Worm (Caenorhabditis elegans) whole organism, L1 larva: Measurements from ENCODE around the gene cest-2.1.

Source experiments
- C16A3.4 ChIP-seq: fragments of 150-350 bp; optimal IDR thresholded peaks from 2 replicates; lab custom pipeline; 2014; ENCODE audit warnings: missing biosample characterization, missing genetic modification characterization
- C34B4.2 ChIP-seq: sonication (generic microtip); optimal IDR thresholded peaks from 2 replicates; lab custom pipeline; 2017; ENCODE audit warnings: mild to moderate bottlenecking, missing genetic modification characterization, missing compliant biosample characterization
- F16B12.6 ChIP-seq: fragments of 150-350 bp; optimal IDR thresholded peaks from 2 replicates; lab custom pipeline; 2014; ENCODE audit warnings: missing biosample characterization, missing genetic modification characterization
- aha-1 ChIP-seq: fragments of 150-350 bp; optimal IDR thresholded peaks from 2 replicates; lab custom pipeline; 2014; ENCODE audit warnings: missing biosample characterization, missing genetic modification characterization
- aly-2 ChIP-seq: fragments of 150-350 bp; optimal IDR thresholded peaks from 2 replicates; lab custom pipeline; 2014; ENCODE audit warnings: missing biosample characterization, missing genetic modification characterization
- ama-1 ChIP-seq: fragments of 150-350 bp; optimal IDR thresholded peaks from 2 replicates; lab custom pipeline; 2014
- blmp-1 ChIP-seq: fragments of 150-350 bp; optimal IDR thresholded peaks from 2 replicates; lab custom pipeline; 2014; ENCODE audit warnings: missing biosample characterization, missing genetic modification characterization
- ceh-82 ChIP-seq, 3 experiments: fragments of 150-350 bp in 1 of 3; sonication (generic microtip) in 2 of 3; optimal IDR thresholded peaks; 2 replicates each; lab custom pipeline; 2014 to 2017; ENCODE audit warnings: missing biosample characterization in 3 of 3, missing genetic modification characterization in 3 of 3
- ces-1 ChIP-seq: fragments of 150-350 bp; optimal IDR thresholded peaks from 2 replicates; lab custom pipeline; 2014; ENCODE audit warnings: missing biosample characterization, missing genetic modification reagents, missing genetic modification characterization
- dpl-1 ChIP-seq, 3 experiments: fragments of 150-350 bp in 2 of 3; sonication (generic microtip) in 1 of 3; optimal IDR thresholded peaks; 2 replicates each; lab custom pipeline; 2014 to 2017; ENCODE audit warnings: missing biosample characterization in 3 of 3, missing genetic modification characterization in 3 of 3, missing genetic modification reagents in 3 of 3
- dsc-1 ChIP-seq: sonication (generic microtip); optimal IDR thresholded peaks from 2 replicates; lab custom pipeline; 2016; ENCODE audit warnings: mild to moderate bottlenecking, missing genetic modification characterization, missing compliant biosample characterization
- efl-1 ChIP-seq, 4 experiments: fragments of 150-350 bp; optimal IDR thresholded peaks in 3 of 4; peaks in 1 of 4; 1 replicate in 1 of 4; 2 replicates in 3 of 4; lab custom pipeline; 2014; ENCODE audit warnings: missing biosample characterization in 2 of 4, missing genetic modification characterization in 2 of 4, missing genetic modification reagents in 2 of 4
- egl-13 ChIP-seq: sonication (generic microtip); optimal IDR thresholded peaks from 2 replicates; lab custom pipeline; 2016; ENCODE audit warnings: missing genotype, missing genetic modification reagents, missing genetic modification characterization, missing compliant biosample characterization
- egl-27 ChIP-seq, 2 experiments: fragments of 150-350 bp in 1 of 2; sonication (generic microtip); optimal IDR thresholded peaks; 3 replicates each; lab custom pipeline; 2017 to 2018; ENCODE audit warnings: missing biosample characterization in 2 of 2, missing genetic modification characterization in 2 of 2, missing genetic modification reagents in 2 of 2
- elt-2 ChIP-seq: sonication (generic microtip); optimal IDR thresholded peaks from 2 replicates; lab custom pipeline; 2016; ENCODE audit warnings: missing genetic modification characterization, mild to moderate bottlenecking, inconsistent platforms, missing compliant biosample characterization, missing genetic modification reagents
- elt-3 ChIP-seq, 6 experiments: fragments of 150-350 bp in 1 of 6; sonication (generic microtip); optimal IDR thresholded peaks; 2 replicates each; lab custom pipeline; 2017 to 2018; ENCODE audit warnings: missing biosample characterization in 6 of 6, missing genetic modification characterization in 6 of 6, inconsistent platforms in 1 of 6
- ets-5 ChIP-seq: fragments of 200-800 bp; sonication (Bioruptor generic); IDR thresholded peaks from 2 replicates; pipeline ENCODE4 v1.3.6; 2022; ENCODE audit warnings: missing genetic modification characterization, missing compliant biosample characterization
- fkh-4 ChIP-seq: sonication (generic microtip); optimal IDR thresholded peaks from 2 replicates; lab custom pipeline; 2016; ENCODE audit warnings: missing compliant biosample characterization, missing genetic modification characterization, borderline replicate concordance
- fos-1 ChIP-seq: fragments of 150-350 bp; optimal IDR thresholded peaks from 2 replicates; lab custom pipeline; 2014; ENCODE audit warnings: missing biosample characterization, missing genetic modification characterization
- grh-1 ChIP-seq: fragments of 200-800 bp; sonication (Bioruptor generic); IDR thresholded peaks from 2 replicates; pipeline ENCODE4 v1.3.6; 2022; ENCODE audit warnings: missing genetic modification reagents, missing genetic modification characterization, missing compliant biosample characterization
- hlh-4 ChIP-seq: sonication (generic microtip); optimal IDR thresholded peaks from 2 replicates; lab custom pipeline; 2016; ENCODE audit warnings: mild to moderate bottlenecking, missing genetic modification characterization, missing compliant biosample characterization
- isw-1 ChIP-seq: fragments of 200-800 bp; sonication (Bioruptor generic); IDR thresholded peaks from 2 replicates; pipeline ENCODE4 v1.3.6; 2022; ENCODE audit warnings: missing genetic modification characterization, missing compliant biosample characterization
- jun-1 ChIP-seq: fragments of 150-350 bp; optimal IDR thresholded peaks from 2 replicates; lab custom pipeline; 2014; ENCODE audit warnings: missing biosample characterization, missing genetic modification reagents, missing genetic modification characterization
- lin-13 ChIP-seq: fragments of 150-350 bp; optimal IDR thresholded peaks from 2 replicates; lab custom pipeline; 2014; ENCODE audit warnings: missing biosample characterization, missing genetic modification reagents, missing genetic modification characterization
- lin-14 ChIP-seq: fragments of 200-800 bp; sonication (Bioruptor generic); optimal IDR thresholded peaks from 2 replicates; lab custom pipeline; 2018; ENCODE audit warnings: mild to moderate bottlenecking, missing genetic modification characterization, moderate library complexity, missing compliant biosample characterization
- lin-15B ChIP-seq: fragments of 150-350 bp; sonication (generic microtip); optimal IDR thresholded peaks from 3 replicates; lab custom pipeline; 2014; ENCODE audit warnings: missing biosample characterization, missing genetic modification characterization
- lin-35 ChIP-seq, 2 experiments: fragments of 150-350 bp; optimal IDR thresholded peaks; 2 replicates each; lab custom pipeline; 2014; ENCODE audit warnings: missing biosample characterization in 2 of 2, missing genetic modification characterization in 2 of 2, missing genetic modification reagents in 2 of 2
- lin-39 ChIP-seq: fragments of 150-350 bp; optimal IDR thresholded peaks from 2 replicates; lab custom pipeline; 2014; ENCODE audit warnings: missing biosample characterization, missing genetic modification reagents, missing genetic modification characterization
- lir-3 ChIP-seq: sonication (generic microtip); optimal IDR thresholded peaks from 2 replicates; lab custom pipeline; 2016; ENCODE audit warnings: mild to moderate bottlenecking, missing genetic modification characterization, moderate library complexity, missing compliant biosample characterization; ENCODE audit not compliant: poor library complexity
- mab-9 ChIP-seq: fragments of 200-800 bp; sonication (Bioruptor generic); IDR thresholded peaks from 2 replicates; pipeline ENCODE4 v1.3.6; 2022; ENCODE audit warnings: missing genetic modification reagents, missing genetic modification characterization, missing compliant biosample characterization
- mdl-1 ChIP-seq, 2 experiments: fragments of 150-350 bp; optimal IDR thresholded peaks; 2 replicates each; lab custom pipeline; 2014 to 2017; ENCODE audit warnings: missing biosample characterization in 2 of 2, missing genetic modification characterization in 2 of 2, inconsistent platforms in 1 of 2
- mef-2 ChIP-seq: fragments of 150-350 bp; optimal IDR thresholded peaks from 2 replicates; lab custom pipeline; 2014; ENCODE audit warnings: missing biosample characterization, missing genetic modification characterization
- mep-1 ChIP-seq: fragments of 150-350 bp; optimal IDR thresholded peaks from 2 replicates; lab custom pipeline; 2014; ENCODE audit warnings: missing biosample characterization, missing genetic modification characterization
- nhr-11 ChIP-seq: fragments of 150-350 bp; optimal IDR thresholded peaks from 2 replicates; lab custom pipeline; 2014; ENCODE audit warnings: missing biosample characterization, missing genetic modification characterization
- nhr-12 ChIP-seq: sonication (generic microtip); optimal IDR thresholded peaks from 2 replicates; lab custom pipeline; 2017; ENCODE audit warnings: missing biosample characterization, missing genetic modification characterization
- nhr-19 ChIP-seq: fragments of 200-800 bp; sonication (Bioruptor generic); conservative IDR thresholded peaks from 2 replicates; pipeline ENCODE4 v1.3.6; 2022; ENCODE audit warnings: missing genetic modification characterization, missing compliant biosample characterization
- nhr-71 ChIP-seq: sonication (generic microtip); optimal IDR thresholded peaks from 2 replicates; lab custom pipeline; 2016; ENCODE audit warnings: mild to moderate bottlenecking, missing genetic modification characterization, moderate library complexity, missing compliant biosample characterization
- nhr-76 ChIP-seq: sonication (generic microtip); optimal IDR thresholded peaks from 2 replicates; lab custom pipeline; 2017; ENCODE audit warnings: missing biosample characterization, missing genetic modification characterization
- nhr-84 ChIP-seq: sonication (generic microtip); optimal IDR thresholded peaks from 2 replicates; lab custom pipeline; 2017; ENCODE audit warnings: missing biosample characterization, missing genetic modification characterization
- pax-3 ChIP-seq: fragments of 200-800 bp; sonication (Bioruptor generic); optimal IDR thresholded peaks from 2 replicates; lab custom pipeline; 2018; ENCODE audit warnings: mild to moderate bottlenecking, missing genetic modification characterization, moderate library complexity, missing compliant biosample characterization
- pqm-1 ChIP-seq: sonication (generic microtip); optimal IDR thresholded peaks from 3 replicates; lab custom pipeline; 2017; ENCODE audit warnings: missing biosample characterization, missing genetic modification characterization
- rnt-1 ChIP-seq: sonication (generic microtip); optimal IDR thresholded peaks from 2 replicates; lab custom pipeline; 2016; ENCODE audit warnings: mild to moderate bottlenecking, missing genetic modification characterization, moderate library complexity, missing compliant biosample characterization
- skn-1 ChIP-seq: fragments of 150-350 bp; optimal IDR thresholded peaks from 2 replicates; lab custom pipeline; 2014; ENCODE audit warnings: missing biosample characterization, missing genetic modification characterization
- snpc-4 ChIP-seq: fragments of 150-350 bp; optimal IDR thresholded peaks from 2 replicates; lab custom pipeline; 2014; ENCODE audit warnings: missing biosample characterization, missing genetic modification characterization
- sup-37 ChIP-seq: fragments of 200-800 bp; sonication (Bioruptor generic); optimal IDR thresholded peaks from 2 replicates; lab custom pipeline; 2018; ENCODE audit warnings: mild to moderate bottlenecking, missing genetic modification characterization, missing compliant biosample characterization
- swsn-7 ChIP-seq: sonication (generic microtip); optimal IDR thresholded peaks from 2 replicates; lab custom pipeline; 2016; ENCODE audit warnings: missing genetic modification characterization, missing compliant biosample characterization
- tlp-1 ChIP-seq: fragments of 150-350 bp; optimal IDR thresholded peaks from 2 replicates; lab custom pipeline; 2014; ENCODE audit warnings: missing biosample characterization, missing genetic modification characterization
- unc-130 ChIP-seq: fragments of 150-350 bp; optimal IDR thresholded peaks from 2 replicates; lab custom pipeline; 2017; ENCODE audit warnings: missing biosample characterization, missing genetic modification characterization, inconsistent platforms
- unc-62 ChIP-seq: fragments of 150-350 bp; optimal IDR thresholded peaks from 2 replicates; lab custom pipeline; 2014; ENCODE audit warnings: missing biosample characterization, missing genetic modification reagents, missing genetic modification characterization
- unc-86 ChIP-seq: sonication (generic microtip); optimal IDR thresholded peaks from 2 replicates; lab custom pipeline; 2016; ENCODE audit warnings: missing genetic modification characterization, missing compliant biosample characterization
- vab-15 ChIP-seq: sonication (generic microtip); optimal IDR thresholded peaks from 2 replicates; lab custom pipeline; 2017; ENCODE audit warnings: missing genotype, mild to moderate bottlenecking, missing genetic modification characterization, missing compliant biosample characterization
- zip-4 ChIP-seq: fragments of 200-800 bp; sonication (Bioruptor generic); optimal IDR thresholded peaks from 2 replicates; lab custom pipeline; 2018; ENCODE audit warnings: mild to moderate bottlenecking, missing genetic modification characterization, moderate library complexity, missing compliant biosample characterization
- ztf-4 ChIP-seq: fragments of 150-350 bp; optimal IDR thresholded peaks from 2 replicates; lab custom pipeline; 2014; ENCODE audit warnings: missing biosample characterization, missing genetic modification characterization

Gene cest-2.1

ce11 chrV:14136152-14136551 lies 35.1 kb downstream of the cest-2.1 start (continued):
- TF ChIP-seq elt-2 (peak; percentile 25), dsc-1 (tag; lab: Kevin White, UChicago) (no peak), blmp-1 (tag; lab: Kevin White, UChicago) (peak; percentile 85), lir-3 (peak; percentile 24), skn-1 (peak; percentile 70), C16A3.4 (tag; lab: Kevin White, UChicago) (peak; percentile 59), ceh-82 (tag; optimal IDR thresholded peaks at IDR 0.05; lab: Kevin White, UChicago) (peak; percentile 49 to 68 (median 50)), mdl-1 (tag; optimal IDR thresholded peaks at IDR 0.05; lab: Kevin White, UChicago) (peak in 1 of 2 experiments; percentile 89), fos-1 (tag; lab: Kevin White, UChicago) (peak; percentile 80), F16B12.6 (tag; lab: Kevin White, UChicago) (no peak), pqm-1 (tag; lab: Kevin White, UChicago) (no peak), sup-37 (no peak), unc-130 (tag; lab: Kevin White, UChicago) (no peak), nhr-12 (tag; lab: Kevin White, UChicago) (no peak), rnt-1 (peak; percentile 30), jun-1 (tag; lab: Kevin White, UChicago) (peak; percentile 65), unc-62 (no peak), mef-2 (tag; lab: Kevin White, UChicago) (peak; percentile 24), ces-1 (GFP tag; lab: Kevin White, UChicago) (no peak), swsn-7 (tag; lab: Kevin White, UChicago) (peak; percentile 62), fkh-4 (tag; lab: Kevin White, UChicago) (no peak), lin-39 (tag; lab: Kevin White, UChicago) (no peak), lin-15B (tag; lab: Kevin White, UChicago) (no peak), nhr-19 (GFP tag; lab: Robert Waterston, UW) (peak; percentile 59), elt-3 (tag; optimal IDR thresholded peaks at IDR 0.05; lab: Kevin White, UChicago) (peak in 2 of 6 experiments; percentile 72 to 83), snpc-4 (tag; lab: Kevin White, UChicago) (peak; percentile 48), ama-1 (lab: Kevin White, UChicago) (peak; percentile 24), mep-1 (peak; percentile 61), isw-1 (GFP tag; lab: Robert Waterston, UW) (no peak; the same call in 1 of the 2 replicates), pax-3 (tag; lab: Kevin White, UChicago) (peak; percentile 65), nhr-71 (peak; percentile 79), egl-27 (tag; optimal IDR thresholded peaks at IDR 0.05; lab: Kevin White, UChicago) (peak in 1 of 2 experiments; percentile 73), aha-1 (tag; lab: Kevin White, UChicago) (no peak), efl-1 (optimal IDR thresholded peaks at IDR 0.05; lab: Kevin White, UChicago) (peak; percentile 60 to 72), efl-1 (GFP tag; optimal IDR thresholded peaks at IDR 0.05 in 1 of 2; lab: Kevin White, UChicago) (peak; percentile 16 to 94), lin-14 (GFP tag; lab: Kevin White, UChicago) (peak; percentile 98), grh-1 (GFP tag; lab: Robert Waterston, UW) (no peak), nhr-11 (tag; lab: Kevin White, UChicago) (no peak), mab-9 (GFP tag; lab: Robert Waterston, UW) (no peak), nhr-76 (no peak), vab-15 (tag; lab: Kevin White, UChicago) (no peak), tlp-1 (tag; lab: Kevin White, UChicago) (no peak), dpl-1 (GFP tag; optimal IDR thresholded peaks at IDR 0.05; lab: Kevin White, UChicago) (peak; percentile 4 to 52 (median 42)), aly-2 (tag; lab: Kevin White, UChicago) (no peak), hlh-4 (tag; lab: Kevin White, UChicago) (no peak), egl-13 (tag; lab: Kevin White, UChicago) (no peak), lin-13 (GFP tag; lab: Kevin White, UChicago) (peak; percentile 63), C34B4.2 (tag; lab: Kevin White, UChicago) (no peak), zip-4 (GFP tag; lab: Kevin White, UChicago) (no peak), lin-35 (GFP tag; optimal IDR thresholded peaks at IDR 0.05; lab: Kevin White, UChicago) (peak; percentile 42 to 75), ztf-4 (tag; lab: Kevin White, UChicago) (peak; percentile 77), nhr-84 (tag; lab: Kevin White, UChicago) (no peak), ets-5 (no peak), unc-86 (no peak)
